Worm (Caenorhabditis elegans): Measurements from ENCODE around the gene R07E5.11.

- no peak for TF ChIP-seq egl-27 (tag; optimal IDR thresholded peaks at IDR 0.05)
- TF ChIP-seq aly-2 (tag; optimal IDR thresholded peaks at IDR 0.05): no peak
- no peak for TF ChIP-seq pha-4 (tag; optimal IDR thresholded peaks at IDR 0.05)
- TF ChIP-seq fkh-10 (GFP tag; optimal IDR thresholded peaks at IDR 0.05): no peak
- TF ChIP-seq unc-39 (tag; optimal IDR thresholded peaks at IDR 0.05): no peak
- TF ChIP-seq nhr-11 (tag; optimal IDR thresholded peaks at IDR 0.05): no peak
These were observed 39.9 kb upstream of the R07E5.11 start for ce11 chrIII:4454919-4455318.
